Fruit fly (Drosophila melanogaster) Kc167 (cell line): ENCODE results near the gene Mics1.

Experiments used
- Myc ChIP-seq: fragments of >200 bp; optimal IDR thresholded peaks from 2 replicates; lab custom pipeline; 2017; ENCODE audit warnings: missing external identifiers
- Sin3A ChIP-seq: fragments of >200 bp; optimal IDR thresholded peaks from 2 replicates; lab custom pipeline; 2018; ENCODE audit warnings: missing external identifiers
- h ChIP-seq: fragments of >200 bp; optimal IDR thresholded peaks from 3 replicates; lab custom pipeline; 2018; ENCODE audit warnings: missing external identifiers
- psq ChIP-seq: fragments of >200 bp; optimal IDR thresholded peaks from 2 replicates; lab custom pipeline; 2017; ENCODE audit warnings: missing external identifiers
- ttk ChIP-seq: sonication (Bioruptor generic); optimal IDR thresholded peaks from 2 replicates; lab custom pipeline; 2017; ENCODE audit warnings: missing external identifiers

DNA sequence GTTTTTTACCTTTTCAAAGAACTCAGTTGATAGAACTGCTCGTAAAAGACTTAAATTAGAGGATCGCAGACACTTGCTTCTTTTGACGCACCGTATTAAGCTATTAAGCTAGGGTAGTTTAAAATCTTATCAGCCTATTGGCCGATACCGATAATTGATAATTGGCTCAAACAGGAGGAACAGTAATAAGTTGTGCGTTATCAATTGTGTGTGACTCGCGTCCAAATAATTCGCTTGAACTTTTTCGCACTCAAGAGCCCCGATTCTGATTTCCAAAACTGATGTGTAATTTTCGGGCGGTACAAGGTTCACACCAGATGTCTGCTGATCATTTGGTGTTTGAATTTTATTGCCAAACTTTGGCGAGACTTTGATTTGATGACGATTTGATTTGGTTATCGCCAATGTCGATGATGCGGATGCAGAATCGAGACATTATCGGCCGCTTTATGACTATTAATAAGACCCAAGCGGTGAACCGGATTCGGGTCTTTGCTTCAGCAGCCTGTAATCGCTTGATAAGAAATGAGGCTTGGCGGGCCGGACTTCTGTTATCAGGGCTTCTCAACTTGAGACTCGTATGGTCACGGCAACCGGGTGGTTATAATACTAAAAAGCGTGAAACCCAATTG, 12.2 kb upstream of the Mics1 start:
- no peak for TF ChIP-seq Sin3A (lab: Kevin White, UChicago)
- no peak for TF ChIP-seq h
- TF ChIP-seq psq, result no peak
- no peak for TF ChIP-seq Myc
- TF ChIP-seq ttk (lab: Kevin White, UChicago), result no peak
